Worm (Caenorhabditis elegans) whole organism, L4 larva: ENCODE results near the gene rme-6.

Experiments used
- D1046.2 ChIP-seq: fragments of 200-800 bp; sonication (Bioruptor generic); IDR thresholded peaks from 2 replicates; pipeline ENCODE4 v1.3.6; 2022; ENCODE audit warnings: missing genetic modification characterization, missing compliant biosample characterization
- F44E2.7 ChIP-seq: fragments of 200-800 bp; sonication (Bioruptor generic); IDR thresholded peaks from 2 replicates; pipeline ENCODE4 v2.1.2; 2022; ENCODE audit warnings: missing genetic modification characterization, missing compliant biosample characterization
- Y5F2A.4 ChIP-seq: fragments of 200-800 bp; sonication (Bioruptor generic); optimal IDR thresholded peaks from 2 replicates; lab custom pipeline; 2018; ENCODE audit warnings: mild to moderate bottlenecking, missing genetic modification characterization, missing compliant biosample characterization
- aha-1 ChIP-seq: fragments of 150-350 bp; peaks from one replicate; lab custom pipeline; 2014; ENCODE audit warnings: missing biosample characterization, missing genetic modification characterization
- arid-1 ChIP-seq: fragments of 200-800 bp; sonication (Bioruptor generic); conservative IDR thresholded peaks from 2 replicates; pipeline ENCODE4 v1.3.6; 2022; ENCODE audit warnings: missing genetic modification reagents, missing genetic modification characterization, missing compliant biosample characterization
- attf-4 ChIP-seq: sonication (generic microtip); optimal IDR thresholded peaks from 3 replicates; lab custom pipeline; 2017; ENCODE audit warnings: missing biosample characterization, missing genetic modification characterization
- ceh-62 ChIP-seq: sonication (generic microtip); optimal IDR thresholded peaks from 2 replicates; lab custom pipeline; 2017; ENCODE audit warnings: missing biosample characterization, missing genetic modification characterization
- cey-2 ChIP-seq: sonication (generic microtip); optimal IDR thresholded peaks from 3 replicates; lab custom pipeline; 2017; ENCODE audit warnings: missing genetic modification characterization, mild to moderate bottlenecking, missing compliant biosample characterization, antibody characterized with exemption, borderline replicate concordance; ENCODE audit not compliant: insufficient read depth
- daf-16 ChIP-seq, 3 experiments: sonication (generic microtip); optimal IDR thresholded peaks; 2 replicates each; lab custom pipeline; 2016 to 2017; ENCODE audit warnings: missing genetic modification characterization in 3 of 3, missing genetic modification reagents in 3 of 3, mild to moderate bottlenecking in 2 of 3, missing compliant biosample characterization in 2 of 3, missing biosample characterization in 1 of 3, moderate library complexity in 1 of 3
- daf-19 ChIP-seq: fragments of 200-800 bp; sonication (Bioruptor generic); conservative IDR thresholded peaks from 2 replicates; pipeline ENCODE4 v1.3.6; 2022; ENCODE audit warnings: missing genetic modification characterization, missing compliant biosample characterization
- dmd-6 ChIP-seq: fragments of 200-800 bp; sonication (Bioruptor generic); IDR thresholded peaks from 2 replicates; pipeline ENCODE4 v1.3.6; 2022; ENCODE audit warnings: missing genetic modification reagents, missing genetic modification characterization, missing compliant biosample characterization
- dpl-1 ChIP-seq: fragments of 150-350 bp; optimal IDR thresholded peaks from 2 replicates; lab custom pipeline; 2014; ENCODE audit warnings: missing biosample characterization, missing genetic modification reagents, missing genetic modification characterization
- dve-1 ChIP-seq: sonication (generic microtip); optimal IDR thresholded peaks from 2 replicates; lab custom pipeline; 2017; ENCODE audit warnings: antibody characterized with exemption, mild to moderate bottlenecking, missing genetic modification characterization, missing compliant biosample characterization; ENCODE audit not compliant: insufficient read depth
- fkh-10 ChIP-seq: fragments of 150-350 bp; optimal IDR thresholded peaks from 2 replicates; lab custom pipeline; 2014; ENCODE audit warnings: missing biosample characterization, missing genetic modification reagents, missing genetic modification characterization
- fos-1 ChIP-seq: fragments of 150-350 bp; optimal IDR thresholded peaks from 2 replicates; lab custom pipeline; 2014; ENCODE audit warnings: missing biosample characterization, missing genetic modification characterization
- hif-1 ChIP-seq, 2 experiments: sonication (generic microtip); optimal IDR thresholded peaks; 2 replicates each; lab custom pipeline; 2016 to 2017; ENCODE audit warnings: missing compliant biosample characterization in 2 of 2, missing genetic modification characterization in 2 of 2, missing genetic modification reagents in 2 of 2, missing genotype in 2 of 2, mild to moderate bottlenecking in 1 of 2
- hlh-30 ChIP-seq: sonication (generic microtip); optimal IDR thresholded peaks from 2 replicates; lab custom pipeline; 2017; ENCODE audit warnings: antibody characterized with exemption, mild to moderate bottlenecking, missing genetic modification characterization, missing compliant biosample characterization; ENCODE audit not compliant: insufficient read depth
- jun-1 ChIP-seq: fragments of 150-350 bp; optimal IDR thresholded peaks from 2 replicates; lab custom pipeline; 2014; ENCODE audit warnings: missing biosample characterization, missing genetic modification reagents, missing genetic modification characterization
- lin-1 ChIP-seq: fragments of 200-800 bp; sonication (Bioruptor generic); IDR thresholded peaks from 2 replicates; pipeline ENCODE4 v1.3.6; 2022; ENCODE audit warnings: missing genetic modification reagents, missing genetic modification characterization, missing compliant biosample characterization
- lin-13 ChIP-seq: fragments of 150-350 bp; optimal IDR thresholded peaks from 2 replicates; lab custom pipeline; 2014; ENCODE audit warnings: missing biosample characterization, missing genetic modification reagents, missing genetic modification characterization
- lin-29 ChIP-seq: fragments of 200-800 bp; sonication (Bioruptor generic); IDR thresholded peaks from 2 replicates; pipeline ENCODE4 v1.3.6; 2022; ENCODE audit warnings: missing genetic modification reagents, missing genetic modification characterization, missing compliant biosample characterization
- lin-38 ChIP-seq: fragments of 200-800 bp; sonication (Bioruptor generic); IDR thresholded peaks from 2 replicates; pipeline ENCODE4 v1.3.6; 2022; ENCODE audit warnings: missing genetic modification reagents, missing genetic modification characterization, missing compliant biosample characterization
- lin-39 ChIP-seq: fragments of 150-350 bp; optimal IDR thresholded peaks from 2 replicates; lab custom pipeline; 2014; ENCODE audit warnings: missing biosample characterization, missing genetic modification reagents, missing genetic modification characterization
- lsy-2 ChIP-seq, 2 experiments: fragments of 150-350 bp in 1 of 2; sonication (generic microtip) in 1 of 2; optimal IDR thresholded peaks; 2 replicates each; lab custom pipeline; 2014 to 2017; ENCODE audit warnings: missing biosample characterization in 2 of 2, missing genetic modification characterization in 2 of 2
- madf-9 ChIP-seq: fragments of 200-800 bp; sonication (Bioruptor generic); conservative IDR thresholded peaks from 2 replicates; pipeline ENCODE4 v1.3.6; 2022; ENCODE audit warnings: missing genetic modification reagents, missing genetic modification characterization, missing compliant biosample characterization
- mdl-1 ChIP-seq, 2 experiments: fragments of 150-350 bp in 1 of 2; sonication (generic microtip) in 1 of 2; optimal IDR thresholded peaks; 2 replicates each; lab custom pipeline; 2014 to 2017; ENCODE audit warnings: missing biosample characterization in 2 of 2, missing genetic modification characterization in 2 of 2
- mep-1 ChIP-seq: fragments of 150-350 bp; sonication (generic microtip); optimal IDR thresholded peaks from 3 replicates; lab custom pipeline; 2014; ENCODE audit warnings: missing biosample characterization, missing genetic modification characterization
- mes-2 ChIP-seq: sonication (generic microtip); optimal IDR thresholded peaks from 2 replicates; lab custom pipeline; 2016; ENCODE audit warnings: missing genotype, mild to moderate bottlenecking, missing genetic modification characterization, missing compliant biosample characterization; ENCODE audit not compliant: poor library complexity, severe bottlenecking
- mxl-2 ChIP-seq: fragments of 200-800 bp; sonication (Bioruptor generic); conservative IDR thresholded peaks from 2 replicates; pipeline ENCODE4 v1.3.6; 2022; ENCODE audit warnings: missing genetic modification reagents, missing genetic modification characterization, missing compliant biosample characterization
- nhr-102 ChIP-seq: sonication (generic microtip); optimal IDR thresholded peaks from 2 replicates; lab custom pipeline; 2016; ENCODE audit warnings: mild to moderate bottlenecking, missing genetic modification characterization, moderate library complexity, missing compliant biosample characterization
- nhr-111 ChIP-seq: fragments of 200-800 bp; sonication (Bioruptor generic); optimal IDR thresholded peaks from 2 replicates; lab custom pipeline; 2018; ENCODE audit warnings: mild to moderate bottlenecking, missing genetic modification characterization, missing compliant biosample characterization
- nhr-28 ChIP-seq: fragments of 150-350 bp; optimal IDR thresholded peaks from 2 replicates; lab custom pipeline; 2014; ENCODE audit warnings: missing biosample characterization, missing genetic modification characterization
- nhr-41 ChIP-seq: fragments of 200-800 bp; sonication (Bioruptor generic); IDR thresholded peaks from 2 replicates; pipeline ENCODE4 v1.3.6; 2022; ENCODE audit warnings: missing genetic modification reagents, missing genetic modification characterization, missing compliant biosample characterization
- nhr-42 ChIP-seq: fragments of 200-800 bp; sonication (Bioruptor generic); IDR thresholded peaks from 2 replicates; pipeline ENCODE4 v1.3.6; 2022; ENCODE audit warnings: missing genetic modification characterization, missing compliant biosample characterization
- nhr-6 ChIP-seq: fragments of 150-350 bp; optimal IDR thresholded peaks from 2 replicates; lab custom pipeline; 2014; ENCODE audit warnings: missing biosample characterization, missing genetic modification characterization
- nhr-77 ChIP-seq: fragments of 150-350 bp; optimal IDR thresholded peaks from 2 replicates; lab custom pipeline; 2014; ENCODE audit warnings: missing biosample characterization, missing genetic modification characterization
- php-3 ChIP-seq: fragments of 200-800 bp; sonication (Bioruptor generic); IDR thresholded peaks from 2 replicates; pipeline ENCODE4 v1.3.6; 2022; ENCODE audit warnings: missing genetic modification reagents, missing genetic modification characterization, missing compliant biosample characterization
- pqm-1 ChIP-seq: sonication (generic microtip); optimal IDR thresholded peaks from 2 replicates; lab custom pipeline; 2017; ENCODE audit warnings: missing biosample characterization, missing genetic modification characterization
- sdz-12 ChIP-seq: fragments of 200-800 bp; sonication (Bioruptor generic); optimal IDR thresholded peaks from 2 replicates; lab custom pipeline; 2018; ENCODE audit warnings: mild to moderate bottlenecking, missing genetic modification characterization, missing compliant biosample characterization
- set-16 ChIP-seq: fragments of 200-800 bp; sonication (Bioruptor generic); IDR thresholded peaks from 2 replicates; pipeline ENCODE4 v1.3.6; 2022; ENCODE audit warnings: missing genetic modification reagents, missing genetic modification characterization, missing compliant biosample characterization
- skn-1 ChIP-seq: fragments of 150-350 bp; optimal IDR thresholded peaks from 2 replicates; lab custom pipeline; 2014; ENCODE audit warnings: missing biosample characterization, missing genetic modification characterization
- spr-3 ChIP-seq: fragments of 200-800 bp; sonication (Bioruptor generic); optimal IDR thresholded peaks from 2 replicates; lab custom pipeline; 2018; ENCODE audit warnings: mild to moderate bottlenecking, missing genetic modification characterization, missing compliant biosample characterization
- tra-1 ChIP-seq: fragments of 200-800 bp; sonication (Bioruptor generic); IDR thresholded peaks from 2 replicates; pipeline ENCODE4 v1.3.6; 2022; ENCODE audit warnings: missing genetic modification reagents, missing genetic modification characterization, missing compliant biosample characterization
- unc-62 ChIP-seq, 3 experiments: fragments of 150-350 bp in 1 of 3; sonication (generic microtip); optimal IDR thresholded peaks in 2 of 3; peaks in 1 of 3; 1 replicate in 1 of 3; 2 replicates in 2 of 3; lab custom pipeline; 2014 to 2017; ENCODE audit warnings: missing biosample characterization in 3 of 3, missing genetic modification characterization in 3 of 3, missing genetic modification reagents in 3 of 3, missing genotype in 1 of 3
- zfp-3 ChIP-seq: fragments of 200-800 bp; sonication (Bioruptor generic); conservative IDR thresholded peaks from 2 replicates; pipeline ENCODE4 v1.3.6; 2022; ENCODE audit warnings: missing genetic modification reagents, missing genetic modification characterization, missing compliant biosample characterization
- zip-2 ChIP-seq: fragments of 150-350 bp; optimal IDR thresholded peaks from 2 replicates; lab custom pipeline; 2014; ENCODE audit warnings: missing biosample characterization, missing genetic modification characterization

The rme-6 gene

ce11 chrX:1125426-1125825 lies 28.5 kb downstream of the rme-6 start, which contains the start of gene lmp-2 (continued):
- TF ChIP-seq set-16, result no peak
- TF ChIP-seq dpl-1, result no peak
- no peak for TF ChIP-seq lin-13 (GFP tag; lab: Kevin White, UChicago)
- peak; percentile 62 for TF ChIP-seq dve-1 (tag; lab: Kevin White, UChicago)
- TF ChIP-seq spr-3, result no peak
- TF ChIP-seq nhr-111 (GFP tag; lab: Kevin White, UChicago), result no peak
- TF ChIP-seq fos-1, result no peak
- no peak for TF ChIP-seq daf-16 (GFP tag; optimal IDR thresholded peaks at IDR 0.05; lab: Kevin White, UChicago)
- TF ChIP-seq daf-16 (tag; optimal IDR thresholded peaks at IDR 0.05; lab: Kevin White, UChicago), result peak; percentile 93

DNA sequence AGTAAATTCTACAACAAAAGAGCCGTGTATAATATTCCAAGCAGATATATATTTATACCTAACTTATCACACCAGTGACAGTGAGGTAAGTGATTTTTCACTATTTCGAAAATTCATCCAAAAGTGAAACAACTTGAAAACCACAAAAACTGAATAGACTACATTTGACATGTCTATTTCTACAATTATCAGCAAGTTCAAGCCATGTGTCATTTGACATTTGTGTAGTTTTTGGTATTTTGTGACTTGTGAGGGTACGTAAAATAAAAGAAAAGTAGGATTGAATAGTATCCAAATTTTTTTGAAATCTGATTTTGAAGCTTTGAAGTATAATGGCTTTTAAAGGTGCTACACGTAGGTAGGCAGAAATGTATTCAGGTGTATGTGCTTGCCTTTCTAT lies 29.3 kb downstream of the rme-6 start:
- TF ChIP-seq cey-2 (no peak), mdl-1 (tag; optimal IDR thresholded peaks at IDR 0.05; lab: Kevin White, UChicago) (no peak), pqm-1 (tag; lab: Kevin White, UChicago) (peak; percentile 11), mxl-2 (GFP tag; lab: Robert Waterston, UW) (no peak), lin-1 (GFP tag; lab: Robert Waterston, UW) (no peak), aha-1 (tag; lab: Kevin White, UChicago) (peak; percentile 35), madf-9 (GFP tag; lab: Robert Waterston, UW) (no peak), dmd-6 (GFP tag; lab: Robert Waterston, UW) (peak; percentile 52), nhr-28 (peak; percentile 74), nhr-6 (tag; lab: Kevin White, UChicago) (peak; percentile 61)

DNA sequence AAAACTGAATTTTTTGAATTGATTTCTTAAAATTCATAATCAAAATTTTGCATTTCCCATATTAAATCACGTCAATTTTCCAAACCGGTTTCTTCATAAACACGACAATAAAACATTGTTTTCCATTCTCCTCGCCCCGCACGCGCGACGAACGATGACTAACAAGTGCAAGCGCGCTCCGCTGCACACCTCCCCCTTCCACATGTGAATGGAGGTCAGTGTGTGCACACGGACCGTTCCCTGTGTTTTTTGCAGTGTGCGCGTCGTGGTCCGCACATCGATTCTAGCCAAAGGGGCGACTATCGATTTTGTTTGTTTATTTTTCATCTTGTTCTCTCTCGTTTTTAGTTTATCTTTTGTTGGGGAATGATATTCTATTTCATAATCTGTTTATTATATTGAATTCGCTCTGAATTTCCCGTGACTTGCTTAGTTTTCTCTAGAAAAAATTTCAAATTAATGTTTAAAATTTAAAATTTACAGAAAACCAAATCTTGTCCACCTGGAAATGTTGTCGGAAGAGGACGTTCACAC lies 31.6 kb downstream of the rme-6 start, which contains the start of gene snx-1:
Gene snx-1, plus strand, starts transcription at position 484 of the 534 bp plus-strand sequence.
- TF ChIP-seq skn-1 (tag; lab: Kevin White, UChicago) (no peak), lin-39 (tag; lab: Kevin White, UChicago) (no peak), zip-2 (tag; lab: Kevin White, UChicago) (no peak), lin-1 (GFP tag; lab: Robert Waterston, UW) (no peak), daf-19 (GFP tag; lab: Robert Waterston, UW) (no peak), tra-1 (GFP tag; lab: Robert Waterston, UW) (0 out of 2 replicates have a peak, but pooled peaks have one; percentile 19), dpl-1 (peak; percentile 16), jun-1 (tag; lab: Kevin White, UChicago) (no peak), mep-1 (tag; lab: Kevin White, UChicago) (peak; percentile 74), hlh-30 (tag; lab: Kevin White, UChicago) (peak; percentile 94), zfp-3 (GFP tag; lab: Robert Waterston, UW) (no peak), D1046.2 (GFP tag; lab: Robert Waterston, UW) (no peak), mdl-1 (tag; optimal IDR thresholded peaks at IDR 0.05; lab: Kevin White, UChicago) (peak; percentile 74 to 94), nhr-42 (GFP tag; lab: Robert Waterston, UW) (no peak), lin-38 (GFP tag; lab: Robert Waterston, UW) (peak; percentile 92), nhr-102 (tag; lab: Kevin White, UChicago) (no peak), hif-1 (tag; optimal IDR thresholded peaks at IDR 0.05; lab: Kevin White, UChicago) (peak in 1 of 2 experiments; percentile 52), nhr-77 (tag; lab: Kevin White, UChicago) (peak; percentile 80), unc-62 (GFP tag; optimal IDR thresholded peaks at IDR 0.05 in 1 of 2; lab: Kevin White, UChicago) (no peak), unc-62 (tag; optimal IDR thresholded peaks at IDR 0.05; lab: Kevin White, UChicago) (no peak), Y5F2A.4 (GFP tag; lab: Kevin White, UChicago) (no peak), ceh-62 (tag; lab: Kevin White, UChicago) (no peak), madf-9 (GFP tag; lab: Robert Waterston, UW) (no peak), mes-2 (tag; lab: Kevin White, UChicago) (peak; percentile 81), attf-4 (tag; lab: Kevin White, UChicago) (no peak), set-16 (no peak), F44E2.7 (GFP tag; lab: Robert Waterston, UW) (no peak), nhr-41 (GFP tag; lab: Robert Waterston, UW) (no peak), sdz-12 (GFP tag; lab: Kevin White, UChicago) (no peak), php-3 (GFP tag; lab: Robert Waterston, UW) (peak; percentile 33; the same call in 1 of the 2 replicates), arid-1 (GFP tag; lab: Robert Waterston, UW) (no peak), lin-29 (no peak), fkh-10 (GFP tag; lab: Kevin White, UChicago) (no peak), lsy-2 (tag; optimal IDR thresholded peaks at IDR 0.05; lab: Kevin White, UChicago) (peak in 1 of 2 experiments; percentile 66)
